Fruit fly (Drosophila melanogaster): ENCODE results near the gene ppk19.

The ppk19 gene

dm6 chr3R:29716782-29717317, 44.6 kb downstream of the ppk19 start, which contains the start of gene Obp99b (continued):
- TF ChIP-seq Lpt (GFP tag; optimal IDR thresholded peaks at IDR 0.05) (no peak), dmrt11E (tag; optimal IDR thresholded peaks at IDR 0.05) (peak; percentile 65), tgo (GFP tag; IDR thresholded peaks at IDR 0.05) (peak; percentile 68), gcm (GFP tag; optimal IDR thresholded peaks at IDR 0.05) (peak; percentile 58), MBD-R2 (GFP tag; IDR thresholded peaks at IDR 0.05) (0 out of 2 replicates have a peak, but pooled peaks have one; percentile 18), CG9876 (GFP tag; optimal IDR thresholded peaks at IDR 0.05) (peak; percentile 50), h (optimal IDR thresholded peaks at IDR 0.05) (peak; percentile 76), CG1602 (GFP tag; optimal IDR thresholded peaks at IDR 0.05) (peak; percentile 50), salm (tag; optimal IDR thresholded peaks at IDR 0.05) (peak; percentile 10), maf-S (GFP tag; optimal IDR thresholded peaks at IDR 0.05) (peak; percentile 47), Abd-B (GFP tag; optimal IDR thresholded peaks at IDR 0.05) (no peak), ftz-f1 (GFP tag; optimal IDR thresholded peaks at IDR 0.05) (peak; percentile 5), CG8765 (GFP tag; IDR thresholded peaks at IDR 0.05) (no peak; the same call in 1 of the 2 replicates), CG16815 (GFP tag; optimal IDR thresholded peaks at IDR 0.05) (peak; percentile 58), pzg (GFP tag; optimal IDR thresholded peaks at IDR 0.05) (no peak), Dad (GFP tag; optimal IDR thresholded peaks at IDR 0.05) (peak; percentile 63), CG13123 (GFP tag; optimal IDR thresholded peaks at IDR 0.05) (no peak), cad (GFP tag; optimal IDR thresholded peaks at IDR 0.05) (no peak), CG15011 (GFP tag; optimal IDR thresholded peaks at IDR 0.05) (peak; percentile 48), CG9727 (GFP tag; optimal IDR thresholded peaks at IDR 0.05) (peak; percentile 73), HLH4C (GFP tag; IDR thresholded peaks at IDR 0.05; ENCODE audit: partially characterized antibody) (no peak), CG12299 (tag; optimal IDR thresholded peaks at IDR 0.05) (peak; percentile 34), CG7987 (GFP tag; optimal IDR thresholded peaks at IDR 0.05) (peak; percentile 88), CG10979 (tag; optimal IDR thresholded peaks at IDR 0.05) (peak; percentile 85), CG11504 (tag; optimal IDR thresholded peaks at IDR 0.05) (peak; percentile 58), peb (GFP tag; IDR thresholded peaks at IDR 0.05) (peak; percentile 30; the same call in 1 of the 2 replicates), D (optimal IDR thresholded peaks at IDR 0.05) (no peak), D (GFP tag; optimal IDR thresholded peaks at IDR 0.05) (peak; percentile 77), CG15696 (tag; optimal IDR thresholded peaks at IDR 0.05) (peak; percentile 67), Nf-YA (GFP tag; IDR thresholded peaks at IDR 0.05) (peak; percentile 71), cg (GFP tag; optimal IDR thresholded peaks at IDR 0.05) (no peak), CG17359 (tag; optimal IDR thresholded peaks at IDR 0.05) (peak; percentile 80), ind (GFP tag; optimal IDR thresholded peaks at IDR 0.05) (peak; percentile 76), Ets65A (GFP tag) (peak; percentile 92), Atf6 (GFP tag; IDR thresholded peaks at IDR 0.05) (peak; percentile 50; the same call in 1 of the 2 replicates), chm (GFP tag; IDR thresholded peaks at IDR 0.05) (peak; percentile 87), hth (optimal IDR thresholded peaks at IDR 0.05) (no peak), slbo (GFP tag; IDR thresholded peaks at IDR 0.05) (peak; percentile 79), da (GFP tag; optimal IDR thresholded peaks at IDR 0.05) (peak; percentile 25), Dbx (GFP tag; IDR thresholded peaks at IDR 0.05) (peak; percentile 68; the same call in 2 of the 3 replicates), bsh (GFP tag; optimal IDR thresholded peaks at IDR 0.05) (peak; percentile 76 to 78), az2 (GFP tag; optimal IDR thresholded peaks at IDR 0.05) (peak; percentile 85), hbn (GFP tag; IDR thresholded peaks at IDR 0.05; ENCODE audit: partially characterized antibody) (no peak), Spps (tag; optimal IDR thresholded peaks at IDR 0.05) (peak; percentile 55), zen (tag; optimal IDR thresholded peaks at IDR 0.05) (peak; percentile 66)

All from whole organism, embryonic.